Fruit fly (Drosophila melanogaster): ENCODE data around the gene djl.

djl gene

DNA sequence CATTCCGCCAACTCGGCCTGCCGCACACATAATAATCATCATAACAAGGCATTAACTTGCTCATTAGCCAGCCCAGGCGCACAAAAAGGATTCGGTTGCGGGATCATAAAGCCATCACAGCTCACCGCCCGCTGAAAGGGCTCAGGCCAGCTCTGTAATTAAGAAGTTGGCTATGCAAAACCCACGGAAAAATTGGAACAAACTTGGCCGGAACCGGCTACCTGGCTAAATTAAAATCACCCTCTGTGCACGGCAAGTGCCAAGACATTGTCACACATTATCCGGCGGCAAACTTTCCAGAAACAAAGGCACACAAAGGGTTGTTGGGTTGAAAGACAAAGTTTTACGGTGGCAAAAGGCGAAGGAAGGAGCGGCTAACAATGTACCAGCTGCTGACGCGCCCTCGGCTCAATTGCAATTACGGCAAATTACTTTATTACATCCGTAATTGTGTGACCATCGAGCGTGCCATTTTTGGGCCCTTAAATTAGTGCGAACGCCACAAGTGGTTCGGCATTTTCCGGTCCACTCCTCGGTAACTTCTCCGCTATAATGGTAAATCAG lies 24.8 kb upstream of the djl start:
- TF ChIP-seq pdm3 (GFP tag; optimal IDR thresholded peaks at IDR 0.05): no peak
- TF ChIP-seq svp (GFP tag): no peak
- TF ChIP-seq Smox (GFP tag; optimal IDR thresholded peaks at IDR 0.05): no peak
- no peak for TF ChIP-seq CG1621 (tag; optimal IDR thresholded peaks at IDR 0.05)
- no peak for TF ChIP-seq Ets21C (GFP tag; optimal IDR thresholded peaks at IDR 0.05)
- no peak for TF ChIP-seq lz (GFP tag; optimal IDR thresholded peaks at IDR 0.05)
- no peak for TF ChIP-seq CG7368 (GFP tag; optimal IDR thresholded peaks at IDR 0.05)
- no peak for TF ChIP-seq acj6 (GFP tag; optimal IDR thresholded peaks at IDR 0.05)
- no peak for TF ChIP-seq Gug (GFP tag; IDR thresholded peaks at IDR 0.05)
- TF ChIP-seq net (GFP tag; optimal IDR thresholded peaks at IDR 0.05): no peak
- no peak for TF ChIP-seq CG4318 (GFP tag; optimal IDR thresholded peaks at IDR 0.05)
- no peak for TF ChIP-seq fd85E (GFP tag; optimal IDR thresholded peaks at IDR 0.05)
- TF ChIP-seq CG10669 (GFP tag; optimal IDR thresholded peaks at IDR 0.05): no peak
- no peak for TF ChIP-seq Sox15 (GFP tag; optimal IDR thresholded peaks at IDR 0.05)
- TF ChIP-seq ss (GFP tag; optimal IDR thresholded peaks at IDR 0.05): no peak

DNA sequence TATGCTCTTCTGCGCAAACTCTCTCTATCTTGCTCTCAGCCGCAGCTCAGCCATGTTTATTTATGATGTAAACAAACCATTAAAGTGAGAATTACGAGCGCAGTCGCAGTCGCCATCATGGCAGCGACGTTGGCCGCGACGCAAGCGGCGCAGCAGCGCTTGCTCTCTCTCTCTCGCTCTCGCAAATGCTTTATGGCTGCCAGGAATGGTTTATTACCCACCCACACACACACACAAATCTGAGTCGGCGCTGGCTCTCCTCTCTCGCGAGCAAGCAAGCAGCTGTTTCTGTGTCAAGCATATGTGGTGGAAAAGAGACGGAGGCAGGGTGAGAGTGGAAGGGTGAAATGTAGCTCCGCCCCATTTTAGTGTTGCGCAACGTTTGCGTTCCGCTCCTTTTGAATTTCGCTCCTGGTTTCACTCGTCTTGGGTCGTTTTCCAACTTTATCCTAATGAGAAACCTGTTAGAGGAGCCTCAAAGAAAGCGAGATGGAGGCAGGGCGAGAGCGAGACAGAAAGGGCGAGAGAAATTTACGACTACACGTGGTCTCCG lies 23.2 kb upstream of the djl start:
- TF ChIP-seq CG6276 (GFP tag; optimal IDR thresholded peaks at IDR 0.05) (no peak), CG11902 (GFP tag; optimal IDR thresholded peaks at IDR 0.05) (no peak), Hr39 (GFP tag; optimal IDR thresholded peaks at IDR 0.05) (no peak), Sox102F (GFP tag; optimal IDR thresholded peaks at IDR 0.05) (peak; percentile 57), Eip75B (GFP tag; optimal IDR thresholded peaks at IDR 0.05) (peak; percentile 51), CG15336 (GFP tag; IDR thresholded peaks at IDR 0.05) (no peak), Eip93F (GFP tag; optimal IDR thresholded peaks at IDR 0.05) (no peak), CG16779 (tag; optimal IDR thresholded peaks at IDR 0.05) (no peak), spab (GFP tag; optimal IDR thresholded peaks at IDR 0.05) (no peak), Sox14 (GFP tag; optimal IDR thresholded peaks at IDR 0.05) (no peak), CG6792 (GFP tag; optimal IDR thresholded peaks at IDR 0.05) (peak; percentile 8), Hr38 (GFP tag; optimal IDR thresholded peaks at IDR 0.05) (no peak), fd85E (GFP tag; optimal IDR thresholded peaks at IDR 0.05) (no peak), lz (GFP tag; optimal IDR thresholded peaks at IDR 0.05) (peak; percentile 16), esn (GFP tag; optimal IDR thresholded peaks at IDR 0.05) (peak; percentile 48), CG10669 (GFP tag; optimal IDR thresholded peaks at IDR 0.05) (no peak), vri (GFP tag; optimal IDR thresholded peaks at IDR 0.05) (peak; percentile 43), CG6163 (GFP tag; IDR thresholded peaks at IDR 0.05) (no peak), Eip78C (GFP tag) (peak; percentile 72), CG11762 (GFP tag; optimal IDR thresholded peaks at IDR 0.05; ENCODE audit: insufficient read depth) (no peak), Sox15 (GFP tag; optimal IDR thresholded peaks at IDR 0.05) (no peak), CG11294 (GFP tag; IDR thresholded peaks at IDR 0.05) (no peak), Met (GFP tag; optimal IDR thresholded peaks at IDR 0.05) (peak; percentile 53), dsx (GFP tag; optimal IDR thresholded peaks at IDR 0.05; ENCODE audit: poor library complexity, severe bottlenecking) (no peak), CG8632 (GFP tag; optimal IDR thresholded peaks at IDR 0.05) (no peak), CG1621 (tag; optimal IDR thresholded peaks at IDR 0.05) (peak; percentile 19), CG31627 (GFP tag; optimal IDR thresholded peaks at IDR 0.05) (peak; percentile 30), CG34406 (GFP tag; optimal IDR thresholded peaks at IDR 0.05) (no peak), Hr4 (GFP tag; optimal IDR thresholded peaks at IDR 0.05) (peak; percentile 14), CG6854 (GFP tag; optimal IDR thresholded peaks at IDR 0.05) (no peak), fd59A (GFP tag; optimal IDR thresholded peaks at IDR 0.05) (no peak), CG7368 (GFP tag; optimal IDR thresholded peaks at IDR 0.05) (peak; percentile 24), Lpt (GFP tag; optimal IDR thresholded peaks at IDR 0.05) (no peak), CG3919 (GFP tag; optimal IDR thresholded peaks at IDR 0.05) (peak; percentile 57), CG9139 (GFP tag; optimal IDR thresholded peaks at IDR 0.05) (no peak), dac (GFP tag; optimal IDR thresholded peaks at IDR 0.05) (no peak), pdm3 (GFP tag; optimal IDR thresholded peaks at IDR 0.05) (peak; percentile 37), ss (GFP tag; optimal IDR thresholded peaks at IDR 0.05) (peak; percentile 7 to 19), svp (GFP tag) (peak; percentile 76), acj6 (GFP tag; optimal IDR thresholded peaks at IDR 0.05) (no peak), achi (GFP tag; optimal IDR thresholded peaks at IDR 0.05) (peak; percentile 25), Ets21C (GFP tag; optimal IDR thresholded peaks at IDR 0.05) (no peak), fkh (GFP tag; optimal IDR thresholded peaks at IDR 0.05) (peak; percentile 88), topi (GFP tag; optimal IDR thresholded peaks at IDR 0.05) (peak; percentile 21)
